Worm (Caenorhabditis elegans) whole organism, early embryonic: ENCODE data around the gene twk-25.

ENCODE experiments used
- B0310.2 ChIP-seq: sonication (generic microtip); optimal IDR thresholded peaks from 2 replicates; lab custom pipeline; 2016; ENCODE audit warnings: mild to moderate bottlenecking, missing genetic modification characterization, missing compliant biosample characterization
- ama-1 ChIP-seq: fragments of 150-350 bp; optimal IDR thresholded peaks from 2 replicates; lab custom pipeline; 2014
- hnd-1 ChIP-seq: sonication (generic microtip); optimal IDR thresholded peaks from 2 replicates; lab custom pipeline; 2016; ENCODE audit warnings: missing genetic modification characterization, missing compliant biosample characterization
- pes-1 ChIP-seq: fragments of 200-800 bp; sonication (Bioruptor generic); IDR thresholded peaks from 2 replicates; pipeline ENCODE4 v1.3.6; 2022; ENCODE audit warnings: missing genetic modification reagents, missing genetic modification characterization, missing compliant biosample characterization
- sea-1 ChIP-seq: fragments of 200-800 bp; sonication (Bioruptor generic); conservative IDR thresholded peaks from 2 replicates; pipeline ENCODE4 v1.3.6; 2022; ENCODE audit warnings: missing genetic modification characterization, missing compliant biosample characterization
- tra-4 ChIP-seq: sonication (generic microtip); optimal IDR thresholded peaks from 2 replicates; lab custom pipeline; 2017; ENCODE audit warnings: missing genetic modification characterization, missing compliant biosample characterization

DNA sequence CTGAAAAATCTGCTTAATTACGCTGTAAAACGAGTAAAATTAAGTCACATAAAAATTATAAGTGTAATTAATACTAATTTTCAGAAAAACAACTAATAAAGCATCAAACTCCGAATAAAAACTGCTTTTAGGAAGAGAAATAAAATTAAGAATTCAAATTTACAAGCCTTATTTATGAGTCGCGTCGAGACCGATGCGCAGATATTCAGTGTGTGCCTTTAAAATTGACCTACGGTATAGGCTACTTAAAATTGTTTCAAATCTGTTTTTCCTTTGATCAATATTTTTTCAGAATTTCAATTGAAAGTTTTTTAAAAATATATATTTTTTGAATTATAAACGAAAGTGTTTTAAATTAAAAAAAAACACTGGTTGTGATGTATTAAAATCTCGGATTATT is 6.3 kb upstream of the twk-25 start, which contains the start of gene sms-1:
- TF ChIP-seq tra-4 (tag; lab: Kevin White, UChicago) (no peak), pes-1 (GFP tag; lab: Robert Waterston, UW) (no peak), B0310.2 (tag; lab: Kevin White, UChicago) (no peak), ama-1 (lab: Kevin White, UChicago) (no peak), sea-1 (GFP tag; lab: Robert Waterston, UW) (no peak), hnd-1 (no peak)
